Worm (Caenorhabditis elegans) whole organism, L1 larva: ENCODE results near the gene D2023.6.

Source experiments
- C34B4.2 ChIP-seq: sonication (generic microtip); optimal IDR thresholded peaks from 2 replicates; lab custom pipeline; 2017; ENCODE audit warnings: mild to moderate bottlenecking, missing genetic modification characterization, missing compliant biosample characterization
- aha-1 ChIP-seq: fragments of 150-350 bp; optimal IDR thresholded peaks from 2 replicates; lab custom pipeline; 2014; ENCODE audit warnings: missing biosample characterization, missing genetic modification characterization
- blmp-1 ChIP-seq: fragments of 150-350 bp; optimal IDR thresholded peaks from 2 replicates; lab custom pipeline; 2014; ENCODE audit warnings: missing biosample characterization, missing genetic modification characterization
- ceh-8 ChIP-seq: fragments of 200-800 bp; sonication (Bioruptor generic); optimal IDR thresholded peaks from 2 replicates; lab custom pipeline; 2018; ENCODE audit warnings: mild to moderate bottlenecking, missing genetic modification characterization, moderate library complexity, missing compliant biosample characterization
- ceh-82 ChIP-seq, 3 experiments: fragments of 150-350 bp in 1 of 3; sonication (generic microtip) in 2 of 3; optimal IDR thresholded peaks; 2 replicates each; lab custom pipeline; 2014 to 2017; ENCODE audit warnings: missing biosample characterization in 3 of 3, missing genetic modification characterization in 3 of 3
- ceh-88 ChIP-seq: fragments of 200-800 bp; sonication (Bioruptor generic); IDR thresholded peaks from 2 replicates; pipeline ENCODE4 v1.3.6; 2022; ENCODE audit warnings: missing genetic modification characterization, missing compliant biosample characterization
- ces-1 ChIP-seq: fragments of 150-350 bp; optimal IDR thresholded peaks from 2 replicates; lab custom pipeline; 2014; ENCODE audit warnings: missing biosample characterization, missing genetic modification reagents, missing genetic modification characterization
- dsc-1 ChIP-seq: sonication (generic microtip); optimal IDR thresholded peaks from 2 replicates; lab custom pipeline; 2016; ENCODE audit warnings: mild to moderate bottlenecking, missing genetic modification characterization, missing compliant biosample characterization
- egl-13 ChIP-seq: sonication (generic microtip); optimal IDR thresholded peaks from 2 replicates; lab custom pipeline; 2016; ENCODE audit warnings: missing genotype, missing genetic modification reagents, missing genetic modification characterization, missing compliant biosample characterization
- egl-27 ChIP-seq, 2 experiments: fragments of 150-350 bp in 1 of 2; sonication (generic microtip); optimal IDR thresholded peaks; 3 replicates each; lab custom pipeline; 2017 to 2018; ENCODE audit warnings: missing biosample characterization in 2 of 2, missing genetic modification characterization in 2 of 2, missing genetic modification reagents in 2 of 2
- elt-2 ChIP-seq: sonication (generic microtip); optimal IDR thresholded peaks from 2 replicates; lab custom pipeline; 2016; ENCODE audit warnings: missing genetic modification characterization, mild to moderate bottlenecking, inconsistent platforms, missing compliant biosample characterization, missing genetic modification reagents
- elt-3 ChIP-seq, 6 experiments: fragments of 150-350 bp in 1 of 6; sonication (generic microtip); optimal IDR thresholded peaks; 2 replicates each; lab custom pipeline; 2017 to 2018; ENCODE audit warnings: missing biosample characterization in 6 of 6, missing genetic modification characterization in 6 of 6, inconsistent platforms in 1 of 6
- fkh-10 ChIP-seq: sonication (generic microtip); optimal IDR thresholded peaks from 2 replicates; lab custom pipeline; 2017; ENCODE audit warnings: missing biosample characterization, missing genetic modification reagents, missing genetic modification characterization
- fkh-4 ChIP-seq: sonication (generic microtip); optimal IDR thresholded peaks from 2 replicates; lab custom pipeline; 2016; ENCODE audit warnings: missing compliant biosample characterization, missing genetic modification characterization, borderline replicate concordance
- fkh-8 ChIP-seq: sonication (generic microtip); optimal IDR thresholded peaks from 2 replicates; lab custom pipeline; 2016; ENCODE audit warnings: mild to moderate bottlenecking, missing genetic modification characterization, missing compliant biosample characterization
- hlh-17 ChIP-seq: fragments of 200-800 bp; sonication (Bioruptor generic); optimal IDR thresholded peaks from 2 replicates; lab custom pipeline; 2018; ENCODE audit warnings: missing genetic modification characterization, mild to moderate bottlenecking, missing compliant biosample characterization, moderate library complexity, borderline replicate concordance
- hlh-4 ChIP-seq: sonication (generic microtip); optimal IDR thresholded peaks from 2 replicates; lab custom pipeline; 2016; ENCODE audit warnings: mild to moderate bottlenecking, missing genetic modification characterization, missing compliant biosample characterization
- jun-1 ChIP-seq: fragments of 150-350 bp; optimal IDR thresholded peaks from 2 replicates; lab custom pipeline; 2014; ENCODE audit warnings: missing biosample characterization, missing genetic modification reagents, missing genetic modification characterization
- lin-13 ChIP-seq: fragments of 150-350 bp; optimal IDR thresholded peaks from 2 replicates; lab custom pipeline; 2014; ENCODE audit warnings: missing biosample characterization, missing genetic modification reagents, missing genetic modification characterization
- lin-14 ChIP-seq: fragments of 200-800 bp; sonication (Bioruptor generic); optimal IDR thresholded peaks from 2 replicates; lab custom pipeline; 2018; ENCODE audit warnings: mild to moderate bottlenecking, missing genetic modification characterization, moderate library complexity, missing compliant biosample characterization
- lin-15B ChIP-seq: fragments of 150-350 bp; sonication (generic microtip); optimal IDR thresholded peaks from 3 replicates; lab custom pipeline; 2014; ENCODE audit warnings: missing biosample characterization, missing genetic modification characterization
- lin-35 ChIP-seq, 2 experiments: fragments of 150-350 bp; optimal IDR thresholded peaks; 2 replicates each; lab custom pipeline; 2014; ENCODE audit warnings: missing biosample characterization in 2 of 2, missing genetic modification characterization in 2 of 2, missing genetic modification reagents in 2 of 2
- lin-39 ChIP-seq: fragments of 150-350 bp; optimal IDR thresholded peaks from 2 replicates; lab custom pipeline; 2014; ENCODE audit warnings: missing biosample characterization, missing genetic modification reagents, missing genetic modification characterization
- lir-3 ChIP-seq: sonication (generic microtip); optimal IDR thresholded peaks from 2 replicates; lab custom pipeline; 2016; ENCODE audit warnings: mild to moderate bottlenecking, missing genetic modification characterization, moderate library complexity, missing compliant biosample characterization; ENCODE audit not compliant: poor library complexity
- lsy-2 ChIP-seq, 2 experiments: fragments of 150-350 bp; optimal IDR thresholded peaks; 2 replicates each; lab custom pipeline; 2014; ENCODE audit warnings: missing biosample characterization in 2 of 2, missing genetic modification characterization in 2 of 2
- mdl-1 ChIP-seq, 2 experiments: fragments of 150-350 bp; optimal IDR thresholded peaks; 2 replicates each; lab custom pipeline; 2014 to 2017; ENCODE audit warnings: missing biosample characterization in 2 of 2, missing genetic modification characterization in 2 of 2, inconsistent platforms in 1 of 2
- mep-1 ChIP-seq: fragments of 150-350 bp; optimal IDR thresholded peaks from 2 replicates; lab custom pipeline; 2014; ENCODE audit warnings: missing biosample characterization, missing genetic modification characterization
- nhr-11 ChIP-seq: fragments of 150-350 bp; optimal IDR thresholded peaks from 2 replicates; lab custom pipeline; 2014; ENCODE audit warnings: missing biosample characterization, missing genetic modification characterization
- nhr-12 ChIP-seq: sonication (generic microtip); optimal IDR thresholded peaks from 2 replicates; lab custom pipeline; 2017; ENCODE audit warnings: missing biosample characterization, missing genetic modification characterization
- nhr-237 ChIP-seq: fragments of 150-350 bp; optimal IDR thresholded peaks from 2 replicates; lab custom pipeline; 2014; ENCODE audit warnings: missing biosample characterization, missing genetic modification characterization
- nhr-28 ChIP-seq: fragments of 150-350 bp; optimal IDR thresholded peaks from 2 replicates; lab custom pipeline; 2014; ENCODE audit warnings: missing biosample characterization, missing genetic modification characterization
- nhr-71 ChIP-seq: sonication (generic microtip); optimal IDR thresholded peaks from 2 replicates; lab custom pipeline; 2016; ENCODE audit warnings: mild to moderate bottlenecking, missing genetic modification characterization, moderate library complexity, missing compliant biosample characterization
- nhr-77 ChIP-seq: fragments of 150-350 bp; optimal IDR thresholded peaks from 2 replicates; lab custom pipeline; 2014; ENCODE audit warnings: missing biosample characterization, missing genetic modification characterization
- nhr-85 ChIP-seq: sonication (generic microtip); peaks from one replicate; lab custom pipeline; 2016; ENCODE audit warnings: missing genetic modification characterization, inconsistent platforms, missing compliant biosample characterization
- nhr-90 ChIP-seq: sonication (generic microtip); optimal IDR thresholded peaks from 2 replicates; lab custom pipeline; 2016; ENCODE audit warnings: mild to moderate bottlenecking, missing genetic modification characterization, missing compliant biosample characterization; ENCODE audit not compliant: poor library complexity
- pag-3 ChIP-seq: sonication (generic microtip); optimal IDR thresholded peaks from 2 replicates; lab custom pipeline; 2017; ENCODE audit warnings: missing genetic modification characterization, mild to moderate bottlenecking, missing compliant biosample characterization, antibody characterized with exemption, borderline replicate concordance; ENCODE audit not compliant: insufficient read depth
- snpc-4 ChIP-seq: fragments of 150-350 bp; optimal IDR thresholded peaks from 2 replicates; lab custom pipeline; 2014; ENCODE audit warnings: missing biosample characterization, missing genetic modification characterization
- snu-23 ChIP-seq: sonication (generic microtip); optimal IDR thresholded peaks from 2 replicates; lab custom pipeline; 2016; ENCODE audit warnings: missing genetic modification characterization, missing compliant biosample characterization
- sox-4 ChIP-seq: sonication (generic microtip); optimal IDR thresholded peaks from 2 replicates; lab custom pipeline; 2016; ENCODE audit warnings: missing genetic modification characterization, missing compliant biosample characterization
- unc-30 ChIP-seq: sonication (generic microtip); optimal IDR thresholded peaks from 2 replicates; lab custom pipeline; 2017; ENCODE audit warnings: missing biosample characterization, missing genetic modification characterization
- unc-86 ChIP-seq: sonication (generic microtip); optimal IDR thresholded peaks from 2 replicates; lab custom pipeline; 2016; ENCODE audit warnings: missing genetic modification characterization, missing compliant biosample characterization
- unc-98 ChIP-seq: fragments of 200-800 bp; sonication (Bioruptor generic); IDR thresholded peaks from 2 replicates; pipeline ENCODE4 v1.3.6; 2022; ENCODE audit warnings: missing genetic modification characterization, missing compliant biosample characterization
- xbp-1 ChIP-seq: sonication (generic microtip); optimal IDR thresholded peaks from 2 replicates; lab custom pipeline; 2016; ENCODE audit warnings: missing genetic modification characterization, missing compliant biosample characterization
- zag-1 ChIP-seq: fragments of 150-350 bp; optimal IDR thresholded peaks from 2 replicates; lab custom pipeline; 2014; ENCODE audit warnings: missing biosample characterization, missing genetic modification characterization
- zip-4 ChIP-seq: fragments of 200-800 bp; sonication (Bioruptor generic); optimal IDR thresholded peaks from 2 replicates; lab custom pipeline; 2018; ENCODE audit warnings: mild to moderate bottlenecking, missing genetic modification characterization, moderate library complexity, missing compliant biosample characterization

D2023.6 gene

ce11 chrV:11782809-11783440 is 44.2 kb upstream of the D2023.6 start, which contains the start of gene F55A11.11 (continued):
- TF ChIP-seq fkh-4 = no peak
- TF ChIP-seq lin-13 (GFP tag; lab: Kevin White, UChicago) = peak; percentile 11
- no peak for TF ChIP-seq fkh-10 (GFP tag; lab: Kevin White, UChicago)
- TF ChIP-seq ces-1 (GFP tag; lab: Kevin White, UChicago) = no peak
- TF ChIP-seq hlh-17 (GFP tag; lab: Kevin White, UChicago) = no peak
- peak in 1 of 2 experiments; percentile 72 for TF ChIP-seq mdl-1 (tag; optimal IDR thresholded peaks at IDR 0.05; lab: Kevin White, UChicago)
- TF ChIP-seq elt-2 (tag; lab: Kevin White, UChicago) = peak; percentile 58
- TF ChIP-seq lin-39 = no peak
- TF ChIP-seq elt-3 (tag; optimal IDR thresholded peaks at IDR 0.05; lab: Kevin White, UChicago) = peak in 2 of 6 experiments; percentile 3 to 54
- TF ChIP-seq ceh-88 (GFP tag; lab: Robert Waterston, UW) = no peak
- peak; percentile 63 to 81 for TF ChIP-seq lin-35 (GFP tag; optimal IDR thresholded peaks at IDR 0.05; lab: Kevin White, UChicago)
- peak; percentile 9 for TF ChIP-seq nhr-12 (tag; lab: Kevin White, UChicago)
- peak; percentile 47 to 67 (median 55) for TF ChIP-seq ceh-82 (tag; optimal IDR thresholded peaks at IDR 0.05; lab: Kevin White, UChicago)
- TF ChIP-seq nhr-71 (tag; lab: Kevin White, UChicago) = peak; percentile 80
- no peak for TF ChIP-seq nhr-11 (tag; lab: Kevin White, UChicago)
- TF ChIP-seq mep-1 = peak; percentile 42
- TF ChIP-seq nhr-85 (tag; lab: Kevin White, UChicago) = peak; percentile 62
- TF ChIP-seq nhr-77 = peak; percentile 35
- peak; percentile 5 for TF ChIP-seq zip-4 (GFP tag; lab: Kevin White, UChicago)
- TF ChIP-seq jun-1 (tag; lab: Kevin White, UChicago) = peak; percentile 35
- peak; percentile 83 for TF ChIP-seq snu-23 (GFP tag; lab: Kevin White, UChicago)
- peak; percentile 52 for TF ChIP-seq lin-14 (GFP tag; lab: Kevin White, UChicago)
- peak; percentile 45 for TF ChIP-seq blmp-1 (tag; lab: Kevin White, UChicago)
- no peak for TF ChIP-seq zag-1 (tag; lab: Kevin White, UChicago)
- TF ChIP-seq unc-86 = peak; percentile 42
- peak; percentile 84 for TF ChIP-seq nhr-90
- no peak for TF ChIP-seq nhr-28 (tag; lab: Kevin White, UChicago)
- TF ChIP-seq hlh-4 (tag; lab: Kevin White, UChicago) = no peak
- TF ChIP-seq unc-98 = no peak
- peak; percentile 71 to 85 for TF ChIP-seq lsy-2 (tag; optimal IDR thresholded peaks at IDR 0.05; lab: Kevin White, UChicago)
- no peak for TF ChIP-seq C34B4.2 (tag; lab: Kevin White, UChicago)
- no peak for TF ChIP-seq snpc-4 (tag; lab: Kevin White, UChicago)
- peak; percentile 68 for TF ChIP-seq dsc-1 (tag; lab: Kevin White, UChicago)
- no peak for TF ChIP-seq ceh-8
- TF ChIP-seq fkh-8 (tag; lab: Kevin White, UChicago) = peak; percentile 47
- TF ChIP-seq aha-1 = no peak
- no peak for TF ChIP-seq sox-4 (tag; lab: Kevin White, UChicago)
- no peak for TF ChIP-seq pag-3
- peak; percentile 39 for TF ChIP-seq lir-3 (tag; lab: Kevin White, UChicago)
- no peak for TF ChIP-seq lin-15B (tag; lab: Kevin White, UChicago)
- TF ChIP-seq nhr-237 (tag; lab: Kevin White, UChicago) = no peak

ce11 chrV:11787258-11787657 is 39.9 kb upstream of the D2023.6 start, which contains the start of gene F55A11.7:
Gene F55A11.7, minus strand, starts transcription at chrV:11787443.
- no peak for TF ChIP-seq unc-86
- TF ChIP-seq egl-27 (tag; optimal IDR thresholded peaks at IDR 0.05; lab: Kevin White, UChicago) = no peak
- no peak for TF ChIP-seq xbp-1
- peak; percentile 94 for TF ChIP-seq blmp-1 (tag; lab: Kevin White, UChicago)
- TF ChIP-seq egl-13 (tag; lab: Kevin White, UChicago) = no peak
- TF ChIP-seq unc-30 (tag; lab: Kevin White, UChicago) = no peak
